Fruit fly (Drosophila melanogaster) whole organism, adult: Measurements from ENCODE around the gene Ccdc39.

ENCODE experiments used
- CG7045 ChIP-seq: fragments of 200-800 bp; sonication (Bioruptor generic); optimal IDR thresholded peaks from 2 replicates; lab custom pipeline; 2017; ENCODE audit warnings: missing biosample characterization, mild to moderate bottlenecking, missing genetic modification characterization
- pad ChIP-seq: fragments of 200-800 bp; sonication (Bioruptor generic); optimal IDR thresholded peaks from 3 replicates; lab custom pipeline; 2017; ENCODE audit warnings: missing biosample characterization, missing genetic modification characterization, mild to moderate bottlenecking, moderate library complexity, missing genetic modification reagents

dm6 chr3R:4775371-4775770 lies 9.2 kb downstream of the Ccdc39 start:
- TF ChIP-seq CG7045 (GFP tag; lab: Kevin White, UChicago) (no peak), pad (GFP tag; lab: Kevin White, UChicago) (no peak)
